Worm (Caenorhabditis elegans): ENCODE results near the gene nhr-50.

DNA sequence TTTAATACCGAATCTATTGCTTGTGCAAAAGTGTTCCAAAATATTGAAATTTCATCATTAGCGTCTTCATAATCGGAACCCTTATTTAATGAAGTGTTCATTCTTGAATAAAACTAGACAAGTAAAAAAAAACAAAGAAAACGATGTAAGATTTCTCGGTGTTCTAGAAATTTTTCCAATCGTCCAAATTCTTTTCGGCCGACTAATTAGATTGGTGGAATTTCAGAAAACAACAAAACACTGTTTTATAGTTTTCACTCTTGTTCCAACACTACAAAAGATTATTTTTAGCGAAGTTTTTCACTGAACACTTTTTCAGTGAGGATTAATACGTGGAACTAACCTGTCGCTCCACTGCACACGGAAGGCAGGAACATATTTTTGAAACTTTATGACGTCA is 47.7 kb downstream of the nhr-50 start, which contains the start of gene srw-56:
- no peak for TF ChIP-seq zip-5 (tag; optimal IDR thresholded peaks at IDR 0.05)
- no peak for TF ChIP-seq nfya-1 (tag; optimal IDR thresholded peaks at IDR 0.05)
- TF ChIP-seq ceh-45 (GFP tag; IDR thresholded peaks at IDR 0.05), result no peak
- no peak for TF ChIP-seq ets-4 (tag; optimal IDR thresholded peaks at IDR 0.05)
- TF ChIP-seq dmd-4 (tag; optimal IDR thresholded peaks at IDR 0.05; ENCODE audit: borderline replicate concordance), result no peak
- TF ChIP-seq F13H6.1 (tag; optimal IDR thresholded peaks at IDR 0.05), result no peak
- no peak for TF ChIP-seq pha-2 (tag; optimal IDR thresholded peaks at IDR 0.05)
- TF ChIP-seq ceh-9 (tag; optimal IDR thresholded peaks at IDR 0.05), result no peak
- no peak for TF ChIP-seq madf-2 (tag; optimal IDR thresholded peaks at IDR 0.05)

Measured in whole organism, late embryonic.